Worm (Caenorhabditis elegans) whole organism, L3 larva: ENCODE results near the gene F58B4.5.

Experiments used
- ZK546.5 ChIP-seq: sonication (generic microtip); optimal IDR thresholded peaks from 2 replicates; lab custom pipeline; 2017; ENCODE audit warnings: missing biosample characterization, missing genetic modification characterization
- aly-2 ChIP-seq: fragments of 150-350 bp; optimal IDR thresholded peaks from 2 replicates; lab custom pipeline; 2014; ENCODE audit warnings: missing biosample characterization, missing genetic modification characterization
- ceh-28 ChIP-seq: fragments of 150-350 bp; optimal IDR thresholded peaks from 2 replicates; lab custom pipeline; 2014; ENCODE audit warnings: missing biosample characterization, missing genetic modification reagents, missing genetic modification characterization
- ceh-9 ChIP-seq: sonication (generic microtip); optimal IDR thresholded peaks from 2 replicates; lab custom pipeline; 2018; ENCODE audit warnings: missing biosample characterization, missing genetic modification characterization
- daf-12 ChIP-seq: fragments of 150-350 bp; optimal IDR thresholded peaks from 2 replicates; lab custom pipeline; 2014; ENCODE audit warnings: missing biosample characterization, missing genetic modification reagents, missing genetic modification characterization
- egl-27 ChIP-seq: sonication (generic microtip); optimal IDR thresholded peaks from 4 replicates; lab custom pipeline; 2017; ENCODE audit warnings: missing biosample characterization, missing genetic modification reagents, missing genetic modification characterization
- elt-1 ChIP-seq: fragments of 150-350 bp; optimal IDR thresholded peaks from 2 replicates; lab custom pipeline; 2014; ENCODE audit warnings: missing biosample characterization, missing genetic modification characterization
- elt-2 ChIP-seq: sonication (generic microtip); optimal IDR thresholded peaks from 2 replicates; lab custom pipeline; 2016; ENCODE audit warnings: missing genetic modification reagents, mild to moderate bottlenecking, missing genetic modification characterization, missing compliant biosample characterization
- elt-3 ChIP-seq, 3 experiments: fragments of 150-350 bp in 1 of 3; sonication (generic microtip) in 2 of 3; optimal IDR thresholded peaks; 2 replicates in 2 of 3; 4 replicates in 1 of 3; lab custom pipeline; 2014 to 2017; ENCODE audit warnings: missing biosample characterization in 3 of 3, missing genetic modification characterization in 3 of 3
- jun-1 ChIP-seq: fragments of 150-350 bp; optimal IDR thresholded peaks from 2 replicates; lab custom pipeline; 2014; ENCODE audit warnings: missing biosample characterization, missing genetic modification reagents, missing genetic modification characterization
- lin-15B ChIP-seq: fragments of 150-350 bp; optimal IDR thresholded peaks from 2 replicates; lab custom pipeline; 2014; ENCODE audit warnings: missing biosample characterization, missing genetic modification characterization
- lin-39 ChIP-seq: fragments of 150-350 bp; optimal IDR thresholded peaks from 2 replicates; lab custom pipeline; 2018; ENCODE audit warnings: missing biosample characterization, missing genetic modification reagents, missing genetic modification characterization
- lsy-12 ChIP-seq: sonication (generic microtip); optimal IDR thresholded peaks from 2 replicates; lab custom pipeline; 2016; ENCODE audit warnings: mild to moderate bottlenecking, missing genetic modification characterization, missing compliant biosample characterization
- mdl-1 ChIP-seq: fragments of 150-350 bp; optimal IDR thresholded peaks from 2 replicates; lab custom pipeline; 2014; ENCODE audit warnings: missing biosample characterization, missing genetic modification characterization
- mml-1 ChIP-seq: fragments of 150-350 bp; sonication (generic microtip); optimal IDR thresholded peaks from 3 replicates; lab custom pipeline; 2014; ENCODE audit warnings: missing biosample characterization, missing genetic modification characterization
- nfya-1 ChIP-seq: sonication (generic microtip); optimal IDR thresholded peaks from 2 replicates; lab custom pipeline; 2017; ENCODE audit warnings: missing genetic modification characterization, mild to moderate bottlenecking, missing compliant biosample characterization, antibody characterized with exemption, moderate library complexity; ENCODE audit not compliant: insufficient read depth
- nhr-12 ChIP-seq: fragments of 150-350 bp; optimal IDR thresholded peaks from 2 replicates; lab custom pipeline; 2014; ENCODE audit warnings: missing biosample characterization, missing genetic modification characterization
- nhr-23 ChIP-seq: fragments of 150-350 bp; optimal IDR thresholded peaks from 2 replicates; lab custom pipeline; 2014; ENCODE audit warnings: missing biosample characterization, missing genetic modification reagents, missing genetic modification characterization
- nhr-237 ChIP-seq: fragments of 150-350 bp; optimal IDR thresholded peaks from 2 replicates; lab custom pipeline; 2014; ENCODE audit warnings: missing biosample characterization, missing genetic modification characterization
- nhr-25 ChIP-seq: sonication (generic microtip); optimal IDR thresholded peaks from 2 replicates; lab custom pipeline; 2017; ENCODE audit warnings: missing biosample characterization, missing genetic modification characterization
- nhr-28 ChIP-seq: fragments of 150-350 bp; optimal IDR thresholded peaks from 2 replicates; lab custom pipeline; 2014; ENCODE audit warnings: missing biosample characterization, missing genetic modification characterization
- nhr-43 ChIP-seq: sonication (generic microtip); optimal IDR thresholded peaks from 2 replicates; lab custom pipeline; 2016; ENCODE audit warnings: mild to moderate bottlenecking, missing genetic modification characterization, missing compliant biosample characterization; ENCODE audit not compliant: poor library complexity, severe bottlenecking
- nhr-67 ChIP-seq: fragments of 150-350 bp; optimal IDR thresholded peaks from 2 replicates; lab custom pipeline; 2014; ENCODE audit warnings: missing biosample characterization, missing genetic modification characterization
- nhr-76 ChIP-seq: fragments of 150-350 bp; sonication (generic microtip); optimal IDR thresholded peaks from 5 replicates; lab custom pipeline; 2014; ENCODE audit warnings: missing biosample characterization, missing genetic modification characterization
- pqm-1 ChIP-seq: fragments of 150-350 bp; optimal IDR thresholded peaks from 2 replicates; lab custom pipeline; 2017; ENCODE audit warnings: missing biosample characterization, missing genetic modification characterization, inconsistent platforms
- sea-2 ChIP-seq: fragments of 150-350 bp; sonication (generic microtip); optimal IDR thresholded peaks from 4 replicates; lab custom pipeline; 2014; ENCODE audit warnings: missing biosample characterization, missing genetic modification reagents, missing genetic modification characterization
- skn-1 ChIP-seq: fragments of 150-350 bp; optimal IDR thresholded peaks from 2 replicates; lab custom pipeline; 2014; ENCODE audit warnings: missing biosample characterization, missing genetic modification characterization
- tbx-2 ChIP-seq: sonication (generic microtip); optimal IDR thresholded peaks from 2 replicates; lab custom pipeline; 2016; ENCODE audit warnings: mild to moderate bottlenecking, missing genetic modification characterization, missing compliant biosample characterization
- zag-1 ChIP-seq: fragments of 150-350 bp; optimal IDR thresholded peaks from 2 replicates; lab custom pipeline; 2014; ENCODE audit warnings: missing biosample characterization, missing genetic modification characterization
- ztf-11 ChIP-seq: fragments of 150-350 bp; optimal IDR thresholded peaks from 2 replicates; lab custom pipeline; 2014; ENCODE audit warnings: missing biosample characterization, missing genetic modification characterization
- ztf-4 ChIP-seq: fragments of 150-350 bp; optimal IDR thresholded peaks from 2 replicates; lab custom pipeline; 2014; ENCODE audit warnings: missing biosample characterization, missing genetic modification characterization

Gene F58B4.5

ce11 chrV:10954334-10954733, 21.8 kb downstream of the F58B4.5 start, which contains the start of gene clec-221:
Gene clec-221 (minus strand): TSS chrV:10954434.
- no peak for TF ChIP-seq nhr-237 (tag; lab: Kevin White, UChicago)
- TF ChIP-seq daf-12, result no peak
- no peak for TF ChIP-seq nhr-76
- TF ChIP-seq ztf-4 (tag; lab: Kevin White, UChicago), result no peak
- TF ChIP-seq lin-15B (tag; lab: Kevin White, UChicago), result no peak
- no peak for TF ChIP-seq ceh-9 (tag; lab: Kevin White, UChicago)
- no peak for TF ChIP-seq ZK546.5 (tag; lab: Kevin White, UChicago)
- no peak for TF ChIP-seq aly-2 (tag; lab: Kevin White, UChicago)
- TF ChIP-seq mdl-1 (tag; lab: Kevin White, UChicago), result no peak
- no peak for TF ChIP-seq ztf-11 (tag; lab: Kevin White, UChicago)
- TF ChIP-seq elt-1 (tag; lab: Kevin White, UChicago), result no peak
- no peak for TF ChIP-seq zag-1 (tag; lab: Kevin White, UChicago)
- no peak for TF ChIP-seq nhr-12 (tag; lab: Kevin White, UChicago)
- no peak for TF ChIP-seq lsy-12 (tag; lab: Kevin White, UChicago)
- TF ChIP-seq sea-2 (GFP tag; lab: Kevin White, UChicago), result no peak

ce11 chrV:10954832-10955231, 22.3 kb downstream of the F58B4.5 start, which contains the start of gene F17C11.6:
Gene F17C11.6 (plus strand): TSS chrV:10955121.
- TF ChIP-seq mml-1 (no peak), elt-1 (tag; lab: Kevin White, UChicago) (no peak), pqm-1 (tag; lab: Kevin White, UChicago) (peak; percentile 82), nhr-67 (tag; lab: Kevin White, UChicago) (no peak), ceh-9 (tag; lab: Kevin White, UChicago) (no peak), elt-2 (tag; lab: Kevin White, UChicago) (peak; percentile 70)

ce11 chrV:10955681-10956476, 23.4 kb downstream of the F58B4.5 start, which contains the start of gene F17C11.13:
Gene F17C11.13 (plus strand): TSS chrV:10955923.
- TF ChIP-seq tbx-2 (tag; lab: Kevin White, UChicago) (no peak), elt-2 (tag; lab: Kevin White, UChicago) (peak; percentile 59), ceh-9 (tag; lab: Kevin White, UChicago) (no peak), nhr-25 (tag; lab: Kevin White, UChicago) (no peak), pqm-1 (tag; lab: Kevin White, UChicago) (peak; percentile 32), lin-39 (tag; lab: Kevin White, UChicago) (no peak), aly-2 (tag; lab: Kevin White, UChicago) (no peak)
- TF ChIP-seq, all 47 proteins: peak for 2

- no peak for TF ChIP-seq nhr-28 (tag; lab: Kevin White, UChicago)
- no peak for TF ChIP-seq ztf-4 (tag; lab: Kevin White, UChicago)
- TF ChIP-seq nhr-25 (tag; lab: Kevin White, UChicago), result no peak
- no peak for TF ChIP-seq jun-1
- TF ChIP-seq ceh-28 (tag; lab: Kevin White, UChicago), result peak; percentile 35
- TF ChIP-seq nhr-76, result no peak
- no peak for TF ChIP-seq skn-1 (tag; lab: Kevin White, UChicago)
- no peak for TF ChIP-seq lin-15B (tag; lab: Kevin White, UChicago)
- no peak for TF ChIP-seq nhr-23 (tag; lab: Kevin White, UChicago)
- no peak for TF ChIP-seq daf-12
- TF ChIP-seq zag-1 (tag; lab: Kevin White, UChicago), result no peak
- no peak for TF ChIP-seq nfya-1 (tag; lab: Kevin White, UChicago)
- TF ChIP-seq elt-3 (tag; optimal IDR thresholded peaks at IDR 0.05; lab: Kevin White, UChicago), result no peak
- no peak for TF ChIP-seq egl-27 (tag; lab: Kevin White, UChicago)
- peak; percentile 37 for TF ChIP-seq elt-2 (tag; lab: Kevin White, UChicago)
- peak; percentile 28 for TF ChIP-seq nhr-43
- no peak for TF ChIP-seq nhr-67 (tag; lab: Kevin White, UChicago)
Measured at ce11 chrV:10958322-10958900, 25.9 kb downstream of the F58B4.5 start, which contains the start of gene pigt-1. Gene pigt-1 (minus strand): TSS chrV:10958821.
